Fruit fly (Drosophila melanogaster) whole organism, embryonic: ENCODE data around the gene CG33337.

Experiments
- B-H1 ChIP-seq: fragments of 200-800 bp; sonication (Bioruptor generic); IDR thresholded peaks from 3 replicates; pipeline ENCODE4 v1.3.6; 2022; ENCODE audit warnings: missing biosample characterization, missing genetic modification characterization
- CG32767 ChIP-seq: fragments of 200-800 bp; sonication (Bioruptor generic); IDR thresholded peaks from 2 replicates; pipeline ENCODE4 v1.3.6; 2022; ENCODE audit warnings: missing biosample characterization, missing genetic modification characterization
- CG32772 ChIP-seq: fragments of 200-800 bp; sonication (Bioruptor generic); IDR thresholded peaks from 2 replicates; pipeline ENCODE4 v1.3.6; 2022; ENCODE audit warnings: missing biosample characterization, missing genetic modification characterization
- CG4424 ChIP-seq: fragments of 200-800 bp; sonication (Bioruptor generic); optimal IDR thresholded peaks from 3 replicates; lab custom pipeline; 2016; ENCODE audit warnings: missing biosample characterization, missing genetic modification characterization
- CG5245 ChIP-seq: fragments of 200-800 bp; sonication (Bioruptor generic); optimal IDR thresholded peaks from 3 replicates; lab custom pipeline; 2016; ENCODE audit warnings: missing biosample characterization, missing genetic modification characterization
- CG7963 ChIP-seq: fragments of 200-800 bp; sonication (Bioruptor generic); IDR thresholded peaks from 3 replicates; pipeline ENCODE4 v1.3.6; 2022; ENCODE audit warnings: missing biosample characterization, missing genetic modification characterization; ENCODE audit not compliant: partially characterized antibody
- Hr78 ChIP-seq, 2 experiments: fragments of 200-800 bp in 1 of 2; fragments of >200 bp in 1 of 2; sonication (Bioruptor generic) in 1 of 2; optimal IDR thresholded peaks; 2 replicates each; lab custom pipeline; 2017 to 2019; ENCODE audit warnings: missing biosample characterization in 2 of 2, missing genetic modification characterization in 2 of 2, mild to moderate bottlenecking in 1 of 2, moderate library complexity in 1 of 2
- Jarid2 ChIP-seq: fragments of 200-800 bp; sonication (Bioruptor generic); optimal IDR thresholded peaks from 3 replicates; lab custom pipeline; 2017; ENCODE audit warnings: mild to moderate bottlenecking, missing biosample characterization, missing genetic modification reagents, missing genetic modification characterization
- Sox102F ChIP-seq: fragments of 200-800 bp; sonication (Bioruptor generic); optimal IDR thresholded peaks from 2 replicates; lab custom pipeline; 2018; ENCODE audit warnings: missing biosample characterization, mild to moderate bottlenecking, missing genetic modification characterization, moderate library complexity
- ash1 ChIP-seq: fragments of 200-800 bp; sonication (Bioruptor generic); optimal IDR thresholded peaks from 2 replicates; lab custom pipeline; 2018; ENCODE audit warnings: missing biosample characterization, mild to moderate bottlenecking, missing genetic modification characterization
- nau ChIP-seq: fragments of 200-800 bp; sonication (Bioruptor generic); optimal IDR thresholded peaks from 3 replicates; lab custom pipeline; 2017; ENCODE audit warnings: missing biosample characterization, mild to moderate bottlenecking, missing genetic modification characterization, missing genetic modification reagents
- schlank ChIP-seq: fragments of 200-800 bp; sonication (Bioruptor generic); optimal IDR thresholded peaks from 2 replicates; lab custom pipeline; 2018; ENCODE audit warnings: missing biosample characterization, mild to moderate bottlenecking, missing genetic modification characterization
- usp ChIP-seq: fragments of >200 bp; optimal IDR thresholded peaks from 2 replicates; lab custom pipeline; 2017; ENCODE audit warnings: missing biosample characterization, missing genetic modification characterization

- TF ChIP-seq usp (GFP tag; lab: Kevin White, UChicago) (no peak), ash1 (no peak), CG7963 (GFP tag; lab: Robert Waterston, UW) (no peak), Hr78 (GFP tag; optimal IDR thresholded peaks at IDR 0.05; lab: Kevin White, UChicago) (no peak), CG32767 (GFP tag; lab: Robert Waterston, UW) (no peak), Sox102F (peak; percentile 26), B-H1 (GFP tag; lab: Robert Waterston, UW) (no peak), schlank (tag; lab: Kevin White, UChicago) (no peak), CG32772 (GFP tag; lab: Robert Waterston, UW) (no peak), CG5245 (GFP tag; lab: Kevin White, UChicago) (no peak), Jarid2 (no peak), nau (GFP tag; lab: Kevin White, UChicago) (no peak), CG4424 (GFP tag; lab: Kevin White, UChicago) (no peak)
Observed at dm6 chr3R:23612121-23612520, 19.6 kb upstream of the CG33337 start.
